Worm (Caenorhabditis elegans) whole organism, L1 larva: Measurements from ENCODE around the gene emg-1.

Experiments
- lin-39 ChIP-seq: fragments of 150-350 bp; optimal IDR thresholded peaks from 2 replicates; lab custom pipeline; 2014; ENCODE audit warnings: missing biosample characterization, missing genetic modification reagents, missing genetic modification characterization
- nhr-77 ChIP-seq: fragments of 150-350 bp; optimal IDR thresholded peaks from 2 replicates; lab custom pipeline; 2014; ENCODE audit warnings: missing biosample characterization, missing genetic modification characterization

- no peak for TF ChIP-seq lin-39 (tag; lab: Kevin White, UChicago)
- no peak for TF ChIP-seq nhr-77
Measured at ce11 chrIII:10628360-10628759, 21.0 kb upstream of the emg-1 start.
